Worm (Caenorhabditis elegans): ENCODE measurements around the gene gcy-15.
A peak's percentile ranks its signal among the peaks of the same experiment; 100 is the strongest.
"Not testable (repeated sequence)": the region's sequence is repeated elsewhere in the genome, so short reads cannot be mapped to it uniquely, and the experiment has no call there.

The gcy-15 gene

DNA sequence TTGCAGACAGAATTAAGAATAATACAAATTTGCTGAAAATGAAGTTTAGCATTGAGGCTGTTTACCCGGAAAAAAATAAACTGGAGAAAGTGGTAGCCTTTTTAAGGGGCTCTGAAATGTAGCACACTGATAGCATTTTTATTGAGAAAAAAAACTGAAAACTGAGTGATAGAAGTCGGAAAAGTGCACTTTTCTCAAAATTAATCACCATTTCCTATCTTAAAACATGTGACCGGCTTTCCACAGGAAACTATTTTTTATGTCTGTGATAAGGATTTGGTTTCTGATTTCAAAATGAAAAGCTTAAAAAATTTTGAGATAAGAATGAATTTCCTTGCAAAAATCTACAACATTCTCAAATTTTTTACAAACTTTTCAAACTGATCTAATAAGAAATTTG is 23.9 kb upstream of the gcy-15 start, which contains the start of gene ZC239.22:
Gene ZC239.22, minus strand, starts transcription at position 101 of the 400 bp plus-strand sequence.
- TF ChIP-seq R02D3.7 (tag; optimal IDR thresholded peaks at IDR 0.05) (no peak), ceh-82 (tag; optimal IDR thresholded peaks at IDR 0.05) (no peak), unc-62 (GFP tag; optimal IDR thresholded peaks at IDR 0.05) (no peak), Y55F3AM.14 (GFP tag; optimal IDR thresholded peaks at IDR 0.05) (no peak), lin-39 (tag; optimal IDR thresholded peaks at IDR 0.05) (no peak), sma-3 (GFP tag; optimal IDR thresholded peaks at IDR 0.05) (no peak), fos-1 (tag; optimal IDR thresholded peaks at IDR 0.05) (no peak), mdl-1 (tag; optimal IDR thresholded peaks at IDR 0.05) (no peak), elt-3 (tag; optimal IDR thresholded peaks at IDR 0.05) (no peak), ztf-1 (GFP tag; conservative IDR thresholded peaks at IDR 0.05) (no peak), sma-9 (GFP tag; optimal IDR thresholded peaks at IDR 0.05) (no peak), sma-9 (tag; optimal IDR thresholded peaks at IDR 0.05) (no peak), nhr-129 (tag; optimal IDR thresholded peaks at IDR 0.05) (no peak), unc-55 (GFP tag; optimal IDR thresholded peaks at IDR 0.05) (no peak), alr-1 (tag; optimal IDR thresholded peaks at IDR 0.05) (no peak), ZK546.5 (tag; optimal IDR thresholded peaks at IDR 0.05) (no peak), ztf-11 (tag; optimal IDR thresholded peaks at IDR 0.05) (no peak)

DNA sequence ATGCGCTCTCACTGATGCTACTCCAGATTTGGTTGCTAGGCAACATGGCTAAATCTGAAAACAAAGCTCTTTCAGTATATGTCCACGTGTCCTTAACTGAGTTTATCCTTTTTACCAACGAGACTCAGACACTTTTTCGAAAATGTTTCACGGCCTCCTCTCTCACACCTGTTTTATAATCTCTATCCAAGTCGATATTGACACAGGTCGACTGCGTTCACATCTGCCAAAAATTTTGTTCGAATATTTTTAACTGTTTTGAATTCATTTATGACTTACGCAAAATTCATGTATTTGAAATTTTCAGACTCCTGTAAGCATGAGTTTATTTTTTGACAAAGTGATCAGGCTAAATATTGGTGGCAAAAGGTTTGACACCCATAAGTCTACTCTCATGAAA is 18.9 kb upstream of the gcy-15 start, which contains the start of gene ZC239.3:
Gene ZC239.3, plus strand, starts transcription at position 301 of the 400 bp plus-strand sequence.
- TF ChIP-seq unc-62 (GFP tag; optimal IDR thresholded peaks at IDR 0.05); ztf-4 (tag; optimal IDR thresholded peaks at IDR 0.05); dmd-4 (tag; optimal IDR thresholded peaks at IDR 0.05): not testable (repeated sequence)

DNA sequence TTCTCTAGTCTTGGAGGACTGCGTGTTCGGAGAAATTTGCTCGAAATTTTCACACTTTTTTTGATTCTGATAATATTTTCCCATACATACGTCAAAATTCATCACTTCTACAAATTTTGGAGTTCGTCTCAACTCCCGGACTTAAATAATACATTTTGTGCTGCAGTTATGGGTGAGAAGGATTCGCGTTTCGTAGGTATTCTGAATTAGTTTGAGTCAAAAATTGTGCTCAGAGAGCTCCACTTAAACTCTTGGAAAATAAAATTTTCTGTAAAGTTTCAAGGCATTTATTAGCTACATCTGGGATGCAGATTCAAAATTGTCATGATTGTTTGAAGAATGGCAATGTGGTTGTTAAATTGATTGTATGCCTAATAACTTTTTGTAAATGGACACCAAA is 17.0 kb upstream of the gcy-15 start, which contains the start of gene ZC239.4:
Gene ZC239.4, plus strand, starts transcription at position 301 of the 400 bp plus-strand sequence.
- TF ChIP-seq lsy-2 (tag; optimal IDR thresholded peaks at IDR 0.05), result no peak
- no peak for TF ChIP-seq egl-27 (tag; optimal IDR thresholded peaks at IDR 0.05)
- TF ChIP-seq nhr-21 (tag; optimal IDR thresholded peaks at IDR 0.05), result no peak
- no peak for TF ChIP-seq R02D3.7 (tag; optimal IDR thresholded peaks at IDR 0.05)
- TF ChIP-seq lin-11 (tag; optimal IDR thresholded peaks at IDR 0.05), result no peak
- TF ChIP-seq Y55F3AM.14 (GFP tag; optimal IDR thresholded peaks at IDR 0.05), result no peak
- TF ChIP-seq sma-3 (GFP tag; optimal IDR thresholded peaks at IDR 0.05), result no peak
- TF ChIP-seq ceh-16 (tag; optimal IDR thresholded peaks at IDR 0.05), result no peak

DNA sequence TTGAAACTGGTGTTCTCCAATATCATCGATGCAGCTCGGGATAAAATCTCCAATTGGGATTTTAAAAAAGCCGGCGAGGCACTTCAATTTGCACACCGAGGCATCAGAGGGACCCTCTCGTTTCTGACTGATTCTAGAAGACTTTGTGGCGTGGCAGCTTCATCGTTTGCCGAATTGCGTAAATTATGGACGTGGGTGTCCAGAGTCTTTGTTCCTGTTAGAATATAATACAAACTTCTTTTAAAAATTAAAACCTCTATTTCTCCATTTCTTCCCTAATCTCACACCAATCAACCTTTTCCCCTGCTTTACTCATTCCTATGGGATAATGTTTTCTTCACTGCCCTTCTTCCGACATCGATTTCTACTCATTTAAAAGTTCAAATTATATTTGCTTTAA is 13.5 kb upstream of the gcy-15 start, which contains the start of gene ZC239.5:
Gene ZC239.5, plus strand, starts transcription at position 301 of the 400 bp plus-strand sequence.
- TF ChIP-seq crh-2 (tag; optimal IDR thresholded peaks at IDR 0.05), result no peak
- no peak for TF ChIP-seq gmeb-1 (tag; optimal IDR thresholded peaks at IDR 0.05)
- no peak for TF ChIP-seq ceh-16 (tag; optimal IDR thresholded peaks at IDR 0.05)
- TF ChIP-seq ama-1 (optimal IDR thresholded peaks at IDR 0.05), result no peak
- no peak for TF ChIP-seq egl-27 (tag; optimal IDR thresholded peaks at IDR 0.05)
- no peak for TF ChIP-seq mbf-1 (tag; optimal IDR thresholded peaks at IDR 0.05)
- TF ChIP-seq sem-4 (tag; optimal IDR thresholded peaks at IDR 0.05), result no peak
- TF ChIP-seq nhr-77 (tag; optimal IDR thresholded peaks at IDR 0.05), result no peak
- TF ChIP-seq lsy-2 (tag; optimal IDR thresholded peaks at IDR 0.05), result no peak
- no peak for TF ChIP-seq nhr-237 (tag; optimal IDR thresholded peaks at IDR 0.05)
- TF ChIP-seq sma-9 (GFP tag; optimal IDR thresholded peaks at IDR 0.05), result no peak
- no peak for TF ChIP-seq sma-9 (tag; optimal IDR thresholded peaks at IDR 0.05)
- no peak for TF ChIP-seq unc-62 (GFP tag; optimal IDR thresholded peaks at IDR 0.05)
- TF ChIP-seq skn-1 (tag; optimal IDR thresholded peaks at IDR 0.05), result no peak
- TF ChIP-seq elt-1 (tag; optimal IDR thresholded peaks at IDR 0.05), result no peak

DNA sequence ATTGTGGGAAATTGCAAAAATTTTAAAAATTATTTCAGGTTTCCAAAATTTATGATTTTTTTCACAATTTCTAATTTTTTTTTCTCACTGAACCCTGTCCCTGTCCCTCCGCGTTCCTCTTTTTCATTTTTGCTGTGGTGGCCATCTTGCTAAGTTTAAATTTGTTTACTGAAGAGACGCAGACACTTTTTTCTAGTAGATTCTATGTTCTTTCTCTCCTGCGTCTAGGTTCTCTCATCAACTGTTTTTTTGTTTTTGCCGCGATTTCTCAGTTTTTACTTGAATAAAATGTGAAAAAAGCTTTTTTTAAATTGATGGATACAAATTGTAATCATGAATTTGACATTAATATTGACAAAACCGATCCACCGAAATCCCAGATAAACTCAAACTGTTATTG is 12.4 kb upstream of the gcy-15 start, which contains the start of gene ZC239.6:
Gene ZC239.6, plus strand, starts transcription at position 381 of the 400 bp plus-strand sequence.
- TF ChIP-seq unc-55 (GFP tag; optimal IDR thresholded peaks at IDR 0.05), result peak; percentile 43
- no peak for TF ChIP-seq nhr-11 (tag; optimal IDR thresholded peaks at IDR 0.05)
- no peak for TF ChIP-seq mdl-1 (tag; optimal IDR thresholded peaks at IDR 0.05)
- TF ChIP-seq skn-1 (tag; optimal IDR thresholded peaks at IDR 0.05), result no peak
- TF ChIP-seq blmp-1 (tag; optimal IDR thresholded peaks at IDR 0.05; ENCODE audit: insufficient read depth), result no peak
- peak in 1 of 2 experiments; percentile 61 for TF ChIP-seq lsy-2 (tag; optimal IDR thresholded peaks at IDR 0.05)
- peak; percentile 80 for TF ChIP-seq C34F6.9 (tag; optimal IDR thresholded peaks at IDR 0.05)
- TF ChIP-seq fos-1 (tag; optimal IDR thresholded peaks at IDR 0.05), result peak; percentile 10
- no peak for TF ChIP-seq R02D3.7 (tag; optimal IDR thresholded peaks at IDR 0.05)
- TF ChIP-seq elt-3 (tag; optimal IDR thresholded peaks at IDR 0.05), result no peak
- TF ChIP-seq nhr-21 (tag; optimal IDR thresholded peaks at IDR 0.05), result no peak
- TF ChIP-seq mbf-1 (tag; optimal IDR thresholded peaks at IDR 0.05), result no peak
- peak; percentile 15 for TF ChIP-seq ama-1 (optimal IDR thresholded peaks at IDR 0.05)
- TF ChIP-seq snpc-4 (tag; optimal IDR thresholded peaks at IDR 0.05), result no peak
